Worm (Caenorhabditis elegans) whole organism, L4/young adult: ENCODE data around the gene srx-125.

ENCODE experiments used
- dao-5 ChIP-seq: sonication (generic microtip); optimal IDR thresholded peaks from 2 replicates; lab custom pipeline; 2016; ENCODE audit warnings: missing genotype, missing genetic modification characterization, moderate library complexity, missing compliant biosample characterization
- him-1 ChIP-seq: sonication (generic microtip); optimal IDR thresholded peaks from 2 replicates; lab custom pipeline; 2016; ENCODE audit warnings: missing genotype, missing genetic modification reagents, missing genetic modification characterization, missing compliant biosample characterization

ce11 chrV:13416076-13416475, 49.0 kb downstream of the srx-125 start:
- TF ChIP-seq dao-5 (tag; lab: Kevin White, UChicago) (no peak), him-1 (tag; lab: Kevin White, UChicago) (no peak)
